Worm (Caenorhabditis elegans): ENCODE measurements around the gene C11H1.5.

Gene C11H1.5

DNA sequence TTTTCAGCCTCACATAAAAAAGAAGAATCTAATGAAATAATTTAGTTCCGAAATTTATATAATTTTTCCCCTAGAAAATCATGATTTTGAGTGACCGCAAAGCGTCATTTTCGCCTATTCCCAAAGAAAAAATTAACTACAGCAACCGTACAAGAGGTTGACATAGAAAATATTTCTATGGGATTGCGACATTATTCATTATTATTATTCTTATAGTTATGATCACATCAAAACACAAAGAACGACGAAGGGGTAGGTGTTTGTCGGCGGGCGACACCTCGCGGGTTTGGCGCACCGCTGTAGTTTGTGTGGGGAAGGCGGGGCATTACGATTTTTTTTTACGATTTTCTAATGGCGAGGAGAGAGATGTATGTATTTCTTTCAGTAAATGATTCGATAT, 21.3 kb upstream of the C11H1.5 start (continued):
- TF ChIP-seq lsl-1 (GFP tag; optimal IDR thresholded peaks at IDR 0.05) (no peak), ccch-3 (GFP tag; optimal IDR thresholded peaks at IDR 0.05) (no peak), lir-1 (GFP tag; conservative IDR thresholded peaks at IDR 0.05) (no peak), die-1 (tag; optimal IDR thresholded peaks at IDR 0.05) (no peak), unc-62 (GFP tag; optimal IDR thresholded peaks at IDR 0.05) (no peak), hmg-1.2 (GFP tag; IDR thresholded peaks at IDR 0.05) (peak; percentile 77; the same call in 1 of the 2 replicates), snpc-3.4 (tag; optimal IDR thresholded peaks at IDR 0.05) (peak; percentile 96), snpc-1.3 (tag; optimal IDR thresholded peaks at IDR 0.05; ENCODE audit: insufficient read depth) (peak; percentile 98), dpl-1 (GFP tag; optimal IDR thresholded peaks at IDR 0.05) (no peak), B0035.1 (tag; optimal IDR thresholded peaks at IDR 0.05) (no peak), sea-2 (GFP tag; IDR thresholded peaks at IDR 0.05) (no peak), hsf-1 (GFP tag; IDR thresholded peaks at IDR 0.05) (no peak), lag-1 (GFP tag; IDR thresholded peaks at IDR 0.05) (no peak), sptf-2 (GFP tag; optimal IDR thresholded peaks at IDR 0.05) (no peak), madf-3 (GFP tag; IDR thresholded peaks at IDR 0.05) (no peak), snpc-1.1 (tag; optimal IDR thresholded peaks at IDR 0.05; ENCODE audit: insufficient read depth) (peak; percentile 97), athp-1 (tag; optimal IDR thresholded peaks at IDR 0.05) (no peak), ceh-79 (tag; optimal IDR thresholded peaks at IDR 0.05) (no peak), egl-18 (GFP tag; IDR thresholded peaks at IDR 0.05) (no peak), rcor-1 (GFP tag; IDR thresholded peaks at IDR 0.05) (peak; percentile 41; the same call in 1 of the 2 replicates), B0336.3 (GFP tag; IDR thresholded peaks at IDR 0.05) (no peak), snpc-4 (GFP tag; optimal IDR thresholded peaks at IDR 0.05) (peak; percentile 97), snpc-4 (tag; optimal IDR thresholded peaks at IDR 0.05) (peak; percentile 89 to 98 (median 96)), F57C9.4 (tag; optimal IDR thresholded peaks at IDR 0.05) (no peak), Y53F4B.3 (GFP tag; IDR thresholded peaks at IDR 0.05) (no peak), lin-54 (GFP tag; optimal IDR thresholded peaks at IDR 0.05) (no peak), fkh-3 (tag; optimal IDR thresholded peaks at IDR 0.05) (no peak), F49E8.2 (tag; optimal IDR thresholded peaks at IDR 0.05; ENCODE audit: insufficient read depth) (no peak), rpc-1 (optimal IDR thresholded peaks at IDR 0.05) (no peak), rpc-1 (tag; optimal IDR thresholded peaks at IDR 0.05) (peak; percentile 14), efl-1 (GFP tag; optimal IDR thresholded peaks at IDR 0.05) (no peak), F39B2.1 (GFP tag; IDR thresholded peaks at IDR 0.05) (no peak), F57A8.1 (GFP tag; optimal IDR thresholded peaks at IDR 0.05) (no peak), pbrm-1 (GFP tag; IDR thresholded peaks at IDR 0.05) (peak; percentile 42), madf-10 (tag; optimal IDR thresholded peaks at IDR 0.05) (no peak), lin-40 (tag; optimal IDR thresholded peaks at IDR 0.05) (no peak), D2030.7 (GFP tag; IDR thresholded peaks at IDR 0.05) (peak; percentile 59; the same call in 1 of the 2 replicates), ets-4 (GFP tag; optimal IDR thresholded peaks at IDR 0.05) (no peak), madf-6 (GFP tag; IDR thresholded peaks at IDR 0.05) (peak; percentile 62; the same call in 1 of the 2 replicates), Y79H2A.3 (GFP tag; conservative IDR thresholded peaks at IDR 0.05) (no peak), F22D6.2 (tag; optimal IDR thresholded peaks at IDR 0.05) (no peak), nfyb-1 (GFP tag; IDR thresholded peaks at IDR 0.05) (no peak), nfya-2 (GFP tag; IDR thresholded peaks at IDR 0.05) (no peak), attf-3 (GFP tag; conservative IDR thresholded peaks at IDR 0.05) (no peak), mxl-1 (tag; optimal IDR thresholded peaks at IDR 0.05) (no peak), nhr-179 (tag; optimal IDR thresholded peaks at IDR 0.05) (no peak), mes-4 (tag; optimal IDR thresholded peaks at IDR 0.05) (no peak), atf-7 (tag; optimal IDR thresholded peaks at IDR 0.05) (no peak), aptf-2 (GFP tag; conservative IDR thresholded peaks at IDR 0.05) (peak; percentile 52; the same call in 1 of the 2 replicates), tbp1 (GFP tag; optimal IDR thresholded peaks at IDR 0.05) (no peak)
